Worm (Caenorhabditis elegans) whole organism, L1 larva: ENCODE data around the gene col-160.

Experiments
- F16B12.6 ChIP-seq: fragments of 150-350 bp; optimal IDR thresholded peaks from 2 replicates; lab custom pipeline; 2014; ENCODE audit warnings: missing biosample characterization, missing genetic modification characterization
- aly-2 ChIP-seq: fragments of 150-350 bp; optimal IDR thresholded peaks from 2 replicates; lab custom pipeline; 2014; ENCODE audit warnings: missing biosample characterization, missing genetic modification characterization
- ama-1 ChIP-seq: fragments of 150-350 bp; optimal IDR thresholded peaks from 2 replicates; lab custom pipeline; 2014
- ceh-90 ChIP-seq: sonication (generic microtip); optimal IDR thresholded peaks from 2 replicates; lab custom pipeline; 2016; ENCODE audit warnings: missing genetic modification characterization, missing compliant biosample characterization
- zag-1 ChIP-seq: fragments of 150-350 bp; optimal IDR thresholded peaks from 2 replicates; lab custom pipeline; 2014; ENCODE audit warnings: missing biosample characterization, missing genetic modification characterization
- zip-4 ChIP-seq: fragments of 200-800 bp; sonication (Bioruptor generic); optimal IDR thresholded peaks from 2 replicates; lab custom pipeline; 2018; ENCODE audit warnings: mild to moderate bottlenecking, missing genetic modification characterization, moderate library complexity, missing compliant biosample characterization

DNA sequence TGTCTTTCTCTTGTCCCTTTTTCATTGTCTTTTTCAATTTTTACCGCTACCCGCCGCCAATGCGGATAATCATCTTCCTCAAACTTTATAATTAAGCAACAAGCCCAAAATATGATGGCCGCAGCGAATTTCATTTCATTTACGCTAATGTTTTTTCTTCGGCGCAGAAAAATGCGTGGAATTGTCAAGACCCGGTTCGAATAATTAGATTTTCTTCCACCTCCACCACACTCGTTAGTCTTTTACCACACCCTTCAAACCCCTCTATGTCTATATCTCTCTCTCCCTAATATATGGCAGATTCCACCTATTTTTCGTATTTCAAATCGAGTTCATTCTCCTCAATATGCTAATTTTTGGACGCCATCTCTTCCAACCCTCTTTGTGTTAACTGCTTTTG lies 31.5 kb downstream of the col-160 start:
- TF ChIP-seq ama-1 (lab: Kevin White, UChicago) = no peak
- no peak for TF ChIP-seq zip-4 (GFP tag; lab: Kevin White, UChicago)
- TF ChIP-seq zag-1 (tag; lab: Kevin White, UChicago) = no peak
- TF ChIP-seq F16B12.6 (tag; lab: Kevin White, UChicago) = no peak
- no peak for TF ChIP-seq ceh-90
- no peak for TF ChIP-seq aly-2 (tag; lab: Kevin White, UChicago)
